Worm (Caenorhabditis elegans) whole organism, L2 larva: ENCODE data around the gene srx-104.

Experiments
- C34F6.9 ChIP-seq: fragments of 150-350 bp; optimal IDR thresholded peaks from 2 replicates; lab custom pipeline; 2014; ENCODE audit warnings: missing biosample characterization, missing genetic modification characterization
- R02D3.7 ChIP-seq: fragments of 150-350 bp; optimal IDR thresholded peaks from 2 replicates; lab custom pipeline; 2014; ENCODE audit warnings: missing biosample characterization, missing genetic modification characterization
- Y55F3AM.14 ChIP-seq: fragments of 200-800 bp; sonication (Bioruptor generic); optimal IDR thresholded peaks from 2 replicates; lab custom pipeline; 2018; ENCODE audit warnings: mild to moderate bottlenecking, missing genetic modification characterization, missing compliant biosample characterization
- ZK546.5 ChIP-seq: sonication (generic microtip); optimal IDR thresholded peaks from 2 replicates; lab custom pipeline; 2017; ENCODE audit warnings: missing biosample characterization, missing genetic modification characterization
- aly-2 ChIP-seq: fragments of 150-350 bp; optimal IDR thresholded peaks from 2 replicates; lab custom pipeline; 2014; ENCODE audit warnings: missing biosample characterization, missing genetic modification characterization
- ama-1 ChIP-seq: fragments of 150-350 bp; optimal IDR thresholded peaks from 2 replicates; lab custom pipeline; 2018; ENCODE audit warnings: inconsistent platforms
- blmp-1 ChIP-seq: sonication (generic microtip); optimal IDR thresholded peaks from 2 replicates; lab custom pipeline; 2017; ENCODE audit warnings: missing genetic modification characterization, mild to moderate bottlenecking, missing compliant biosample characterization, antibody characterized with exemption, moderate library complexity; ENCODE audit not compliant: insufficient read depth
- ceh-16 ChIP-seq: fragments of 150-350 bp; optimal IDR thresholded peaks from 2 replicates; lab custom pipeline; 2014; ENCODE audit warnings: missing biosample characterization, missing genetic modification characterization
- ceh-82 ChIP-seq: fragments of 150-350 bp; optimal IDR thresholded peaks from 2 replicates; lab custom pipeline; 2014; ENCODE audit warnings: missing biosample characterization, missing genetic modification characterization
- crh-2 ChIP-seq: sonication (generic microtip); optimal IDR thresholded peaks from 2 replicates; lab custom pipeline; 2017; ENCODE audit warnings: missing biosample characterization, missing genetic modification characterization
- dmd-4 ChIP-seq: sonication (generic microtip); optimal IDR thresholded peaks from 2 replicates; lab custom pipeline; 2017; ENCODE audit warnings: missing biosample characterization, missing genetic modification characterization
- egl-27 ChIP-seq: sonication (generic microtip); optimal IDR thresholded peaks from 3 replicates; lab custom pipeline; 2017; ENCODE audit warnings: missing biosample characterization, missing genetic modification reagents, missing genetic modification characterization
- elt-3 ChIP-seq: sonication (generic microtip); optimal IDR thresholded peaks from 2 replicates; lab custom pipeline; 2017; ENCODE audit warnings: missing biosample characterization, missing genetic modification characterization
- fos-1 ChIP-seq: fragments of 150-350 bp; optimal IDR thresholded peaks from 2 replicates; lab custom pipeline; 2014; ENCODE audit warnings: missing biosample characterization, missing genetic modification characterization
- gmeb-1 ChIP-seq: fragments of 150-350 bp; optimal IDR thresholded peaks from 2 replicates; lab custom pipeline; 2014; ENCODE audit warnings: missing biosample characterization, missing genetic modification characterization
- lin-11 ChIP-seq: fragments of 150-350 bp; sonication (generic microtip); optimal IDR thresholded peaks from 2 replicates; lab custom pipeline; 2014; ENCODE audit warnings: missing biosample characterization, missing genetic modification characterization, inconsistent platforms, mixed read lengths
- lin-13 ChIP-seq: fragments of 150-350 bp; optimal IDR thresholded peaks from 2 replicates; lab custom pipeline; 2014; ENCODE audit warnings: missing biosample characterization, missing genetic modification reagents, missing genetic modification characterization
- mdl-1 ChIP-seq, 2 experiments: fragments of 150-350 bp in 1 of 2; sonication (generic microtip) in 1 of 2; optimal IDR thresholded peaks; 2 replicates each; lab custom pipeline; 2017; ENCODE audit warnings: missing biosample characterization in 2 of 2, missing genetic modification characterization in 2 of 2
- nhr-11 ChIP-seq: fragments of 150-350 bp; optimal IDR thresholded peaks from 2 replicates; lab custom pipeline; 2014; ENCODE audit warnings: missing biosample characterization, missing genetic modification characterization
- nhr-12 ChIP-seq: fragments of 150-350 bp; optimal IDR thresholded peaks from 2 replicates; lab custom pipeline; 2014; ENCODE audit warnings: missing biosample characterization, missing genetic modification characterization
- nhr-129 ChIP-seq: fragments of 150-350 bp; optimal IDR thresholded peaks from 2 replicates; lab custom pipeline; 2014; ENCODE audit warnings: missing biosample characterization, missing genetic modification characterization
- nhr-21 ChIP-seq: fragments of 150-350 bp; optimal IDR thresholded peaks from 2 replicates; lab custom pipeline; 2014; ENCODE audit warnings: missing biosample characterization, missing genetic modification characterization
- nhr-23 ChIP-seq: fragments of 150-350 bp; optimal IDR thresholded peaks from 2 replicates; lab custom pipeline; 2014; ENCODE audit warnings: missing biosample characterization, missing genetic modification reagents, missing genetic modification characterization
- nhr-237 ChIP-seq: fragments of 150-350 bp; optimal IDR thresholded peaks from 2 replicates; lab custom pipeline; 2014; ENCODE audit warnings: missing biosample characterization, missing genetic modification characterization
- nhr-6 ChIP-seq: fragments of 150-350 bp; optimal IDR thresholded peaks from 2 replicates; lab custom pipeline; 2014; ENCODE audit warnings: missing biosample characterization, missing genetic modification characterization
- nhr-77 ChIP-seq: fragments of 150-350 bp; optimal IDR thresholded peaks from 2 replicates; lab custom pipeline; 2014; ENCODE audit warnings: missing biosample characterization, missing genetic modification characterization
- peb-1 ChIP-seq: fragments of 150-350 bp; optimal IDR thresholded peaks from 2 replicates; lab custom pipeline; 2014; ENCODE audit warnings: missing biosample characterization, missing genetic modification characterization
- sem-4 ChIP-seq: fragments of 150-350 bp; optimal IDR thresholded peaks from 2 replicates; lab custom pipeline; 2014; ENCODE audit warnings: missing biosample characterization, missing genetic modification reagents, missing genetic modification characterization
- skn-1 ChIP-seq: sonication (generic microtip); optimal IDR thresholded peaks from 2 replicates; lab custom pipeline; 2017; ENCODE audit warnings: missing biosample characterization, missing genetic modification characterization
- sma-3 ChIP-seq: sonication (generic microtip); optimal IDR thresholded peaks from 2 replicates; lab custom pipeline; 2016; ENCODE audit warnings: missing genetic modification reagents, missing genetic modification characterization, missing compliant biosample characterization
- sma-9 ChIP-seq, 2 experiments: fragments of 150-350 bp in 1 of 2; sonication (generic microtip) in 1 of 2; optimal IDR thresholded peaks; 2 replicates each; lab custom pipeline; 2014 to 2016; ENCODE audit warnings: missing genetic modification characterization in 2 of 2, mild to moderate bottlenecking in 1 of 2, missing biosample characterization in 1 of 2, missing compliant biosample characterization in 1 of 2, missing genetic modification reagents in 1 of 2, moderate library complexity in 1 of 2
- snpc-4 ChIP-seq: fragments of 150-350 bp; optimal IDR thresholded peaks from 2 replicates; lab custom pipeline; 2014; ENCODE audit warnings: missing biosample characterization, missing genetic modification characterization
- unc-39 ChIP-seq: fragments of 150-350 bp; optimal IDR thresholded peaks from 2 replicates; lab custom pipeline; 2014; ENCODE audit warnings: missing biosample characterization, missing genetic modification characterization
- unc-55 ChIP-seq: fragments of 150-350 bp; sonication (generic microtip); optimal IDR thresholded peaks from 3 replicates; lab custom pipeline; 2014; ENCODE audit warnings: missing biosample characterization, missing genetic modification reagents, missing genetic modification characterization
- unc-62 ChIP-seq: fragments of 150-350 bp; optimal IDR thresholded peaks from 2 replicates; lab custom pipeline; 2014; ENCODE audit warnings: missing biosample characterization, missing genetic modification reagents, missing genetic modification characterization
- zag-1 ChIP-seq: fragments of 150-350 bp; optimal IDR thresholded peaks from 2 replicates; lab custom pipeline; 2014; ENCODE audit warnings: missing biosample characterization, missing genetic modification characterization
- ztf-1 ChIP-seq: fragments of 200-800 bp; sonication (Bioruptor generic); conservative IDR thresholded peaks from 2 replicates; pipeline ENCODE4 v1.3.6; 2022; ENCODE audit warnings: missing genetic modification characterization, missing compliant biosample characterization
- ztf-11 ChIP-seq: sonication (generic microtip); optimal IDR thresholded peaks from 2 replicates; lab custom pipeline; 2017; ENCODE audit warnings: missing biosample characterization, missing genetic modification characterization
- ztf-4 ChIP-seq: fragments of 150-350 bp; optimal IDR thresholded peaks from 2 replicates; lab custom pipeline; 2014; ENCODE audit warnings: missing biosample characterization, missing genetic modification characterization

Gene srx-104

DNA sequence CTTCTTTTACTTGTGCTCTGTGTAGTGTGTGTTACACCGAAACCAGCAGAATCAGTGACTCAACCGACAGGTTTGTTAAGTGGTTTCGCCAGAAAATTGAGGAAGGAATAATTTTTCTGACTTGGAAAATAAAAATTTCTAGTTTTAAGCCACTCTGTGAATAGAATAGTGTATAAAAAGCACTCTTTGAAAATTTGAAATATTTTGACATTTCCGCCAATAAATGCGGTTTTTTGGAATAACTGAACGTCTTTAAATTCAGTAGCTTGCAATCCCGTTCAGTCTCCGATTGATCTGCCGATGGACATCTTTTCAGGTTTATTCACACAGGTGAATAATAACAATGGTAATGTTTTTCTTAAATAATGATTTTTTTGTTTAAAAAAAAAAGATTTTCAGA lies 35.0 kb downstream of the srx-104 start, which contains the start of gene F19B10.3:
Gene F19B10.3 (plus strand): TSS at position 301 of the 400 bp plus-strand sequence.
- TF ChIP-seq lin-11 (tag; lab: Kevin White, UChicago) = no peak
- no peak for TF ChIP-seq mdl-1 (tag; optimal IDR thresholded peaks at IDR 0.05; lab: Kevin White, UChicago)
- no peak for TF ChIP-seq ceh-16 (tag; lab: Kevin White, UChicago)
- TF ChIP-seq ztf-11 (tag; lab: Kevin White, UChicago) = no peak
- TF ChIP-seq blmp-1 (tag; lab: Kevin White, UChicago) = no peak
- no peak for TF ChIP-seq gmeb-1 (tag; lab: Kevin White, UChicago)
- TF ChIP-seq skn-1 (tag; lab: Kevin White, UChicago) = no peak
- TF ChIP-seq lin-13 = no peak
- no peak for TF ChIP-seq peb-1 (tag; lab: Kevin White, UChicago)
- TF ChIP-seq dmd-4 (tag; lab: Kevin White, UChicago) = no peak
- TF ChIP-seq unc-39 (tag; lab: Kevin White, UChicago) = no peak
- TF ChIP-seq fos-1 (tag; lab: Kevin White, UChicago) = no peak

DNA sequence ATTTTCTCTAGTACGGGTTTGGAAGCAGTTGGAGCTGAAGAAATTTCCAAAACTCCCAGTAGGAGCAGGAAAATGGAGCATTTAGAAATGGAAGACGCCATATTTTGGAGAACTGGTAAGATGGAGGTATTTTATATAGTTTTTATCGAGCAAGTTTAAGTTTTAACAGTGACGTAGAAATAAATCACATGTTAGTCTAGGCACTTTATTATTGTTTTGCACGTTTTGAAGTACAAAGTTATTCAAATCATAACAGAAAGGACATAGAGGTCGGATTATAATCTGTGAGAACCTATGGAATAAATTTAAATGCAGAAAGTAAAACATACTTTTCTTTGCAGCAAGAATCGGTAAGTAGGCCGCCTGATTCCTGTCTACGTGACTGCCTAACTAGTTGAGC lies 35.7 kb downstream of the srx-104 start, which contains the start of gene F19B10.6:
Gene F19B10.6 (minus strand): TSS at position 101 of the 400 bp plus-strand sequence.
- TF ChIP-seq nhr-21 (tag; lab: Kevin White, UChicago) (no peak), crh-2 (tag; lab: Kevin White, UChicago) (no peak), snpc-4 (tag; lab: Kevin White, UChicago) (no peak), zag-1 (tag; lab: Kevin White, UChicago) (no peak), fos-1 (tag; lab: Kevin White, UChicago) (no peak), ceh-16 (tag; lab: Kevin White, UChicago) (no peak), dmd-4 (tag; lab: Kevin White, UChicago) (no peak), ztf-1 (GFP tag; lab: Robert Waterston, UW) (no peak)

DNA sequence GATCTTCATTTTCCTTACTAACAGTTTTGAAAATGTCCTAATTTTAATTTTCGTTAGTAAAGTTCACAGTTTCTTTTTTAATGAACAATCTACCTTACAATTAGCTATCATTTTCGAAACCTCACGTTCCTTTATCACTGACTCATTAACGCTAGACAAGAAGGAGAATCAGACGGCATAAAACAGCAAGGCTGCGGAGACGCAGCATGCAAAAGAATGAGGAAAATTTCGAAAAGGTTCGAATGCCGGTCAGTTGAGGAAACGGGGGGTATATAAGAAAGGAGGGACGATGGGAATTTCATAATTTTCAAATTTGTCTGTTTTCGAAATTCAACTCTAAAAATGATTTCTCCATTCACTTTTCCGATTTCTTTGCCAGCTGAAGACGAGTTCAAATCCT lies 37.6 kb downstream of the srx-104 start, which contains the start of gene F19B10.13:
Gene F19B10.13 (plus strand): TSS at position 343 of the 400 bp plus-strand sequence.
- no peak for TF ChIP-seq nhr-23 (tag; lab: Kevin White, UChicago)
- TF ChIP-seq skn-1 (tag; lab: Kevin White, UChicago) = no peak
- no peak for TF ChIP-seq ztf-4
- no peak for TF ChIP-seq dmd-4 (tag; lab: Kevin White, UChicago)
- no peak for TF ChIP-seq unc-62 (GFP tag; lab: Kevin White, UChicago)
- no peak for TF ChIP-seq nhr-12
- TF ChIP-seq elt-3 (tag; lab: Kevin White, UChicago) = no peak
- peak; percentile 84 for TF ChIP-seq C34F6.9 (tag; lab: Kevin White, UChicago)
- TF ChIP-seq aly-2 (tag; lab: Kevin White, UChicago) = no peak
- TF ChIP-seq ceh-16 (tag; lab: Kevin White, UChicago) = no peak
- no peak for TF ChIP-seq sma-9 (GFP tag; optimal IDR thresholded peaks at IDR 0.05; lab: Kevin White, UChicago)
- no peak for TF ChIP-seq sma-9 (tag; optimal IDR thresholded peaks at IDR 0.05; lab: Kevin White, UChicago)
- no peak for TF ChIP-seq nhr-6 (tag; lab: Kevin White, UChicago)
- no peak for TF ChIP-seq R02D3.7 (tag; lab: Kevin White, UChicago)
- TF ChIP-seq nhr-129 (tag; lab: Kevin White, UChicago) = no peak
- TF ChIP-seq sma-3 (GFP tag; lab: Kevin White, UChicago) = no peak
- TF ChIP-seq ztf-11 (tag; lab: Kevin White, UChicago) = no peak
- no peak for TF ChIP-seq nhr-11 (tag; lab: Kevin White, UChicago)
- TF ChIP-seq egl-27 (tag; lab: Kevin White, UChicago) = no peak
- TF ChIP-seq gmeb-1 (tag; lab: Kevin White, UChicago) = peak; percentile 17
- TF ChIP-seq sem-4 = no peak
- TF ChIP-seq ZK546.5 (tag; lab: Kevin White, UChicago) = no peak
- TF ChIP-seq Y55F3AM.14 (GFP tag; lab: Kevin White, UChicago) = no peak
- TF ChIP-seq fos-1 (tag; lab: Kevin White, UChicago) = peak; percentile 95
- TF ChIP-seq peb-1 (tag; lab: Kevin White, UChicago) = no peak
- peak; percentile 53 for TF ChIP-seq unc-55 (GFP tag; lab: Kevin White, UChicago)

ce11 chrII:3659776-3660175 lies 39.7 kb downstream of the srx-104 start, which contains the start of gene F19B10.4:
TSS of gene F19B10.4 (plus strand) at chrII:3660076.
- TF ChIP-seq nhr-77 (tag; lab: Kevin White, UChicago) = no peak
- TF ChIP-seq Y55F3AM.14 (GFP tag; lab: Kevin White, UChicago) = no peak
- TF ChIP-seq dmd-4 (tag; lab: Kevin White, UChicago) = no peak
- TF ChIP-seq ZK546.5 (tag; lab: Kevin White, UChicago) = no peak
- no peak for TF ChIP-seq C34F6.9 (tag; lab: Kevin White, UChicago)
- TF ChIP-seq nhr-237 (tag; lab: Kevin White, UChicago) = no peak
- TF ChIP-seq nhr-11 (tag; lab: Kevin White, UChicago) = no peak
- TF ChIP-seq ceh-82 (tag; lab: Kevin White, UChicago) = no peak
- TF ChIP-seq ama-1 (lab: Kevin White, UChicago) = no peak
- no peak for TF ChIP-seq lin-11 (tag; lab: Kevin White, UChicago)
- no peak for TF ChIP-seq fos-1 (tag; lab: Kevin White, UChicago)
- no peak for TF ChIP-seq peb-1 (tag; lab: Kevin White, UChicago)
- no peak for TF ChIP-seq lin-13
- TF ChIP-seq unc-62 (GFP tag; lab: Kevin White, UChicago) = no peak
- no peak for TF ChIP-seq unc-55 (GFP tag; lab: Kevin White, UChicago)
- no peak for TF ChIP-seq R02D3.7 (tag; lab: Kevin White, UChicago)
- TF ChIP-seq egl-27 (tag; lab: Kevin White, UChicago) = no peak
